Worm (Caenorhabditis elegans) whole organism, L2 larva: ENCODE measurements around the gene clec-228.

Experiments
- ZK546.5 ChIP-seq: sonication (generic microtip); optimal IDR thresholded peaks from 2 replicates; lab custom pipeline; 2017; ENCODE audit warnings: missing biosample characterization, missing genetic modification characterization
- ceh-82 ChIP-seq: fragments of 150-350 bp; optimal IDR thresholded peaks from 2 replicates; lab custom pipeline; 2014; ENCODE audit warnings: missing biosample characterization, missing genetic modification characterization
- egl-27 ChIP-seq: sonication (generic microtip); optimal IDR thresholded peaks from 3 replicates; lab custom pipeline; 2017; ENCODE audit warnings: missing biosample characterization, missing genetic modification reagents, missing genetic modification characterization
- gmeb-1 ChIP-seq: fragments of 150-350 bp; optimal IDR thresholded peaks from 2 replicates; lab custom pipeline; 2014; ENCODE audit warnings: missing biosample characterization, missing genetic modification characterization
- lin-39 ChIP-seq: fragments of 150-350 bp; optimal IDR thresholded peaks from 2 replicates; lab custom pipeline; 2014; ENCODE audit warnings: missing biosample characterization, missing genetic modification reagents, missing genetic modification characterization
- lsy-2 ChIP-seq, 2 experiments: fragments of 150-350 bp in 1 of 2; sonication (generic microtip) in 1 of 2; optimal IDR thresholded peaks; 2 replicates each; lab custom pipeline; 2014 to 2017; ENCODE audit warnings: missing biosample characterization in 2 of 2, missing genetic modification characterization in 2 of 2
- nhr-11 ChIP-seq: fragments of 150-350 bp; optimal IDR thresholded peaks from 2 replicates; lab custom pipeline; 2014; ENCODE audit warnings: missing biosample characterization, missing genetic modification characterization
- skn-1 ChIP-seq: sonication (generic microtip); optimal IDR thresholded peaks from 2 replicates; lab custom pipeline; 2017; ENCODE audit warnings: missing biosample characterization, missing genetic modification characterization
- snpc-4 ChIP-seq: fragments of 150-350 bp; optimal IDR thresholded peaks from 2 replicates; lab custom pipeline; 2014; ENCODE audit warnings: missing biosample characterization, missing genetic modification characterization
- unc-62 ChIP-seq: fragments of 150-350 bp; optimal IDR thresholded peaks from 2 replicates; lab custom pipeline; 2014; ENCODE audit warnings: missing biosample characterization, missing genetic modification reagents, missing genetic modification characterization

DNA sequence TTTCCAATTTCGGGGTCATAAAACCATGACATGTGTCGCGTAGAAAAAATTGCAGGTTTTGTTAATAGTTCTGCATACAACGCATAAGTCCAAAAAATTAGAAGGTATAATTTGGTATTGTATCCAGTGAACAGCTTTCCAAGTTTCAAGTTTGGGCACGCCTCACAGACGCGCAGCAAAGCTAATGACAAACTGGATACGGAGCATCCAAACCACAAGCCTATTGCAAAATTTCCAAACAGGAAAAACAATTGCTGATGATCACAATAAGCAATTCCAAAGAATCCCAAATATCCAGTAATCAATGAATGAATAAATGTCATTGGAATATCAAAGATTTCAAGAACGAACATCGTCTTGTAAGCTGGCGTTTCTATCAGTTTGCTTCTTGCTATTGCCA lies 25.7 kb downstream of the clec-228 start:
- TF ChIP-seq nhr-11 (tag; lab: Kevin White, UChicago) (no peak), lsy-2 (tag; optimal IDR thresholded peaks at IDR 0.05; lab: Kevin White, UChicago) (no peak), ZK546.5 (tag; lab: Kevin White, UChicago) (no peak), egl-27 (tag; lab: Kevin White, UChicago) (no peak), lin-39 (tag; lab: Kevin White, UChicago) (no peak), gmeb-1 (tag; lab: Kevin White, UChicago) (no peak), unc-62 (GFP tag; lab: Kevin White, UChicago) (no peak), skn-1 (tag; lab: Kevin White, UChicago) (no peak), snpc-4 (tag; lab: Kevin White, UChicago) (no peak), ceh-82 (no peak)
